Fruit fly (Drosophila melanogaster) whole organism, embryonic: ENCODE results near the gene Polr2D.

Experiments used
- Ada2b ChIP-seq: fragments of 200-800 bp; sonication (Bioruptor generic); IDR thresholded peaks from 2 replicates; pipeline ENCODE4 v1.3.6; 2022; ENCODE audit warnings: missing biosample characterization, missing genetic modification characterization
- Blimp-1 ChIP-seq: fragments of 200-800 bp; sonication (Bioruptor generic); optimal IDR thresholded peaks from 3 replicates; lab custom pipeline; 2018; ENCODE audit warnings: missing biosample characterization, missing genetic modification characterization, mild to moderate bottlenecking, moderate library complexity, missing genetic modification reagents
- CG10462 ChIP-seq: fragments of 200-800 bp; sonication (Bioruptor generic); optimal IDR thresholded peaks from 2 replicates; lab custom pipeline; 2016; ENCODE audit warnings: missing biosample characterization, missing genetic modification characterization
- CG11093 ChIP-seq: fragments of 200-800 bp; sonication (Bioruptor generic); IDR thresholded peaks from 3 replicates; pipeline ENCODE4 v1.3.6; 2022; ENCODE audit warnings: missing biosample characterization, missing genetic modification characterization
- CG13296 ChIP-seq: fragments of 200-800 bp; sonication (Bioruptor generic); optimal IDR thresholded peaks from 3 replicates; lab custom pipeline; 2018; ENCODE audit warnings: missing biosample characterization, mild to moderate bottlenecking, missing genetic modification characterization
- CG14014 ChIP-seq: fragments of 200-800 bp; sonication (Bioruptor generic); IDR thresholded peaks from 2 replicates; pipeline ENCODE4 v1.3.6; 2022; ENCODE audit warnings: missing biosample characterization, missing genetic modification characterization
- CG15073 ChIP-seq: fragments of 200-800 bp; sonication (Bioruptor generic); optimal IDR thresholded peaks from 2 replicates; lab custom pipeline; 2016; ENCODE audit warnings: missing biosample characterization, missing genetic modification characterization
- CG1602 ChIP-seq: fragments of 200-800 bp; sonication (Bioruptor generic); optimal IDR thresholded peaks from 3 replicates; lab custom pipeline; 2016; ENCODE audit warnings: missing biosample characterization, missing genetic modification characterization
- CG2116 ChIP-seq: fragments of 200-800 bp; sonication (Bioruptor generic); optimal IDR thresholded peaks from 3 replicates; lab custom pipeline; 2018; ENCODE audit warnings: missing biosample characterization, mild to moderate bottlenecking, missing genetic modification characterization
- CG2678 ChIP-seq: fragments of 200-800 bp; sonication (Bioruptor generic); optimal IDR thresholded peaks from 3 replicates; lab custom pipeline; 2019; ENCODE audit warnings: missing biosample characterization, mild to moderate bottlenecking, missing genetic modification characterization, moderate library complexity
- CG30403 ChIP-seq: fragments of 200-800 bp; sonication (Bioruptor generic); optimal IDR thresholded peaks from 3 replicates; lab custom pipeline; 2016; ENCODE audit warnings: missing biosample characterization, missing genetic modification characterization
- CG3065 ChIP-seq: fragments of 200-800 bp; sonication (Bioruptor generic); optimal IDR thresholded peaks from 2 replicates; lab custom pipeline; 2016; ENCODE audit warnings: missing biosample characterization, missing genetic modification characterization
- CG5953 ChIP-seq: fragments of 200-800 bp; sonication (Bioruptor generic); IDR thresholded peaks from 2 replicates; pipeline ENCODE4 v1.3.6; 2022; ENCODE audit warnings: missing biosample characterization, missing genetic modification characterization
- CG6765 ChIP-seq: fragments of 200-800 bp; sonication (Bioruptor generic); optimal IDR thresholded peaks from 3 replicates; lab custom pipeline; 2017; ENCODE audit warnings: missing biosample characterization, mild to moderate bottlenecking, missing genetic modification characterization
- CG8359 ChIP-seq: fragments of 200-800 bp; sonication (Bioruptor generic); optimal IDR thresholded peaks from 2 replicates; lab custom pipeline; 2017; ENCODE audit warnings: missing biosample characterization, mild to moderate bottlenecking, missing genetic modification characterization, borderline replicate concordance
- Camta ChIP-seq: fragments of 200-800 bp; sonication (Bioruptor generic); optimal IDR thresholded peaks from 2 replicates; lab custom pipeline; 2016; ENCODE audit warnings: missing biosample characterization, missing genetic modification characterization
- E2f2 ChIP-seq: fragments of 200-800 bp; sonication (Bioruptor generic); IDR thresholded peaks from 2 replicates; pipeline ENCODE4 v1.3.6; 2022; ENCODE audit warnings: missing biosample characterization, missing genetic modification characterization
- Ets65A ChIP-seq: fragments of 200-800 bp; sonication (Bioruptor generic); peaks from one replicate; lab custom pipeline; 2016; ENCODE audit warnings: missing biosample characterization, missing genetic modification characterization
- Fer2 ChIP-seq: fragments of 200-800 bp; sonication (Bioruptor generic); optimal IDR thresholded peaks from 2 replicates; lab custom pipeline; 2018; ENCODE audit warnings: missing biosample characterization, mild to moderate bottlenecking, missing genetic modification characterization, moderate library complexity
- HmgZ ChIP-seq: fragments of 200-800 bp; sonication (Bioruptor generic); optimal IDR thresholded peaks from 2 replicates; lab custom pipeline; 2018; ENCODE audit warnings: missing biosample characterization, mild to moderate bottlenecking, missing genetic modification characterization
- Lhr ChIP-seq: fragments of 200-800 bp; sonication (Bioruptor generic); optimal IDR thresholded peaks from 3 replicates; lab custom pipeline; 2017; ENCODE audit warnings: mild to moderate bottlenecking, missing biosample characterization, missing genetic modification reagents, missing genetic modification characterization
- MBD-R2 ChIP-seq: fragments of 200-800 bp; sonication (Bioruptor generic); IDR thresholded peaks from 2 replicates; pipeline ENCODE4 v1.3.6; 2022; ENCODE audit warnings: missing biosample characterization, missing genetic modification characterization
- NfI ChIP-seq: fragments of 200-800 bp; sonication (Bioruptor generic); optimal IDR thresholded peaks from 3 replicates; lab custom pipeline; 2018; ENCODE audit warnings: missing biosample characterization, mild to moderate bottlenecking, missing genetic modification characterization, moderate library complexity
- Optix ChIP-seq: fragments of 200-800 bp; sonication (Bioruptor generic); IDR thresholded peaks from 3 replicates; pipeline ENCODE4 v1.3.6; 2022; ENCODE audit warnings: missing biosample characterization, missing genetic modification characterization
- PHDP ChIP-seq: fragments of 200-800 bp; sonication (Bioruptor generic); optimal IDR thresholded peaks from 3 replicates; lab custom pipeline; 2018; ENCODE audit warnings: missing biosample characterization, mild to moderate bottlenecking, missing genetic modification characterization, moderate library complexity
- Sox100B ChIP-seq: fragments of 200-800 bp; sonication (Bioruptor generic); optimal IDR thresholded peaks from 3 replicates; lab custom pipeline; 2018; ENCODE audit warnings: missing biosample characterization, mild to moderate bottlenecking, missing genetic modification characterization
- Sry-β ChIP-seq: fragments of 200-800 bp; sonication (Bioruptor generic); optimal IDR thresholded peaks from 2 replicates; lab custom pipeline; 2018; ENCODE audit warnings: missing biosample characterization, mild to moderate bottlenecking, missing genetic modification characterization, moderate library complexity
- Tbp ChIP-seq: fragments of >200 bp; optimal IDR thresholded peaks from 2 replicates; lab custom pipeline; 2018; ENCODE audit warnings: missing biosample characterization, missing genetic modification characterization
- Xbp1 ChIP-seq: fragments of 200-800 bp; sonication (Bioruptor generic); optimal IDR thresholded peaks from 3 replicates; lab custom pipeline; 2016; ENCODE audit warnings: missing biosample characterization, mild to moderate bottlenecking, missing genetic modification characterization
- ato ChIP-seq: fragments of 200-800 bp; sonication (Bioruptor generic); IDR thresholded peaks from 2 replicates; pipeline ENCODE4 v1.3.6; 2022; ENCODE audit warnings: missing biosample characterization, missing genetic modification characterization; ENCODE audit not compliant: partially characterized antibody
- chinmo ChIP-seq: fragments of 200-800 bp; sonication (Bioruptor generic); IDR thresholded peaks from 4 replicates; pipeline ENCODE4 v1.3.6; 2022; ENCODE audit warnings: missing biosample characterization, missing genetic modification characterization; ENCODE audit not compliant: partially characterized antibody
- da ChIP-seq: fragments of 200-800 bp; sonication (Bioruptor generic); optimal IDR thresholded peaks from 2 replicates; lab custom pipeline; 2016; ENCODE audit warnings: missing biosample characterization, missing genetic modification characterization
- dimm ChIP-seq: fragments of 200-800 bp; sonication (Bioruptor generic); IDR thresholded peaks from 2 replicates; pipeline ENCODE4 v1.3.6; 2022; ENCODE audit warnings: missing biosample characterization, missing genetic modification characterization
- dmrt11E ChIP-seq: fragments of 200-800 bp; sonication (Bioruptor generic); optimal IDR thresholded peaks from 3 replicates; lab custom pipeline; 2018; ENCODE audit warnings: missing biosample characterization, mild to moderate bottlenecking, missing genetic modification characterization, moderate library complexity
- fd64A ChIP-seq: fragments of 200-800 bp; sonication (Bioruptor generic); optimal IDR thresholded peaks from 3 replicates; lab custom pipeline; 2018; ENCODE audit warnings: missing biosample characterization, mild to moderate bottlenecking, missing genetic modification characterization
- gro ChIP-seq: fragments of 200-800 bp; sonication (Bioruptor generic); optimal IDR thresholded peaks from 2 replicates; lab custom pipeline; 2016; ENCODE audit warnings: missing biosample characterization, missing genetic modification characterization
- ham ChIP-seq: fragments of 200-800 bp; sonication (Bioruptor generic); IDR thresholded peaks from 2 replicates; pipeline ENCODE4 v1.3.6; 2022; ENCODE audit warnings: missing biosample characterization, missing genetic modification characterization
- org-1 ChIP-seq: fragments of 200-800 bp; sonication (Bioruptor generic); optimal IDR thresholded peaks from 2 replicates; lab custom pipeline; 2017; ENCODE audit warnings: missing biosample characterization, missing genetic modification characterization
- pfk ChIP-seq: fragments of 200-800 bp; sonication (Bioruptor generic); optimal IDR thresholded peaks from 2 replicates; lab custom pipeline; 2018; ENCODE audit warnings: missing biosample characterization, mild to moderate bottlenecking, missing genetic modification characterization, moderate library complexity
- pros ChIP-seq: fragments of 200-800 bp; sonication (Bioruptor generic); optimal IDR thresholded peaks from 3 replicates; lab custom pipeline; 2019; ENCODE audit warnings: missing biosample characterization, mild to moderate bottlenecking, missing genetic modification characterization, moderate library complexity
- pzg ChIP-seq: fragments of 200-800 bp; sonication (Bioruptor generic); optimal IDR thresholded peaks from 3 replicates; lab custom pipeline; 2018; ENCODE audit warnings: missing biosample characterization, mild to moderate bottlenecking, missing genetic modification characterization, moderate library complexity
- ranshi ChIP-seq: fragments of 200-800 bp; sonication (Bioruptor generic); IDR thresholded peaks from 2 replicates; pipeline ENCODE4 v1.3.6; 2022; ENCODE audit warnings: missing biosample characterization, missing genetic modification characterization
- ro ChIP-seq: fragments of 200-800 bp; sonication (Bioruptor generic); IDR thresholded peaks from 2 replicates; pipeline ENCODE4 v1.3.6; 2022; ENCODE audit warnings: missing biosample characterization, missing genetic modification characterization
- sc ChIP-seq, 3 experiments: fragments of >200 bp in 2 of 3; fragments of 200-800 bp in 1 of 3; sonication (Bioruptor generic) in 1 of 3; optimal IDR thresholded peaks; 2 replicates in 2 of 3; 3 replicates in 1 of 3; lab custom pipeline; 2017; ENCODE audit warnings: mild to moderate bottlenecking in 1 of 3, missing biosample characterization in 1 of 3, missing genetic modification characterization in 1 of 3, missing genetic modification reagents in 1 of 3
- sd ChIP-seq: fragments of 200-800 bp; sonication (Bioruptor generic); optimal IDR thresholded peaks from 3 replicates; lab custom pipeline; 2018; ENCODE audit warnings: missing biosample characterization, mild to moderate bottlenecking, missing genetic modification characterization, moderate library complexity
- sim ChIP-seq: fragments of 200-800 bp; sonication (Bioruptor generic); IDR thresholded peaks from 2 replicates; pipeline ENCODE4 v1.3.6; 2022; ENCODE audit warnings: missing biosample characterization, missing genetic modification characterization
- sima ChIP-seq: fragments of 200-800 bp; sonication (Bioruptor generic); optimal IDR thresholded peaks from 2 replicates; lab custom pipeline; 2016; ENCODE audit warnings: missing biosample characterization, missing genetic modification characterization
- sr ChIP-seq: fragments of 200-800 bp; sonication (Bioruptor generic); IDR thresholded peaks from 3 replicates; pipeline ENCODE4 v1.3.6; 2022; ENCODE audit warnings: missing biosample characterization, missing genetic modification characterization
- trh ChIP-seq: fragments of 200-800 bp; sonication (Bioruptor generic); optimal IDR thresholded peaks from 2 replicates; lab custom pipeline; 2016; ENCODE audit warnings: missing biosample characterization, missing genetic modification characterization

Polr2D gene

DNA sequence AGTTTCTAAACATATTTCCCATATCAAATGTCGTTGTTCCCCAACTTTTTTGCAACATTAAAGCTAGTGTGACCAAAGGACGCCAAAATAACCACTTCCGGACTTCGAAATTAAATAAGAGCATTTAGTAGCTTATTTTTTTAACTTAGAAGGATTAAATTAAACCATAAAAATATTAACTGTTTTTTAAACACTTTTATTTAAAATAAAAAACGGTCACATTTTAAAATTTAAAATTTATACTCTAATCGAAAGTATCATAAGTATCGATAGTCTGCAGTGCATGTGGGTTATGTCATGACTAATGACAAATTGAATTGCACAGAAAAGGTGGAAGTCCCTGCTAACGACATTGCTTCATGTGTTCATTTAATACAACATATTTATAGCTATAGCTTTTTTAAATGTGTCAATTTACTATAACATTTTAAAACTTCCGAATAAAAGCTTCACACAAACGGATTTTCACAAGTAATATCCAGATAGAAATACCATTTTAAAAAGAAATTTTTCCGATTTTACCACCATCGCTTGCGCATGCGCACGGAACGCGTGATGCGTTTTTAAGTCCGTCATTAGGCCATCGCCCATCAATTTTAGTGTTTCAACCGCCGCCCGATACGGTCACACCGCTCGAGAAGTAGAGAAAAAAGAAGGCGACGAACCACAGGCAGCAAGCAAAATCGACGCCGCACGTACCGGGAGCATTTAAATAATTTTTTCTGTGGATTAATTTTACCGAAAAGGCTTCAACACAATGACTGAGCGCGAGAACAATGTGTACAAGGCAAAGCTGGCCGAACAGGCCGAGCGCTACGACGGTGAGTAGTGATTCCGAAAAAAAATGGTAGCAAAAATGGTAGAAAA lies 13.0 kb downstream of the Polr2D start, which contains the start of the genes CG7156 and 14-3-3epsilon (continued):
- peak; percentile 50; the same call in 1 of the 2 replicates for TF ChIP-seq ranshi (GFP tag; lab: Robert Waterston, UW)
- no peak for TF ChIP-seq Sox100B (GFP tag; lab: Kevin White, UChicago)
- TF ChIP-seq Ets65A (GFP tag; lab: Kevin White, UChicago), result peak; percentile 81
- TF ChIP-seq ato (GFP tag; lab: Robert Waterston, UW), result no peak; the same call in 1 of the 2 replicates
- peak; percentile 11 for TF ChIP-seq CG10462 (GFP tag; lab: Kevin White, UChicago)
- no peak for TF ChIP-seq Ada2b (GFP tag; lab: Robert Waterston, UW)
- no peak for TF ChIP-seq CG6765 (GFP tag; lab: Kevin White, UChicago)
- TF ChIP-seq fd64A (GFP tag; lab: Kevin White, UChicago), result no peak
- no peak for TF ChIP-seq gro (GFP tag; lab: Kevin White, UChicago)
- no peak for TF ChIP-seq CG3065 (GFP tag; lab: Kevin White, UChicago)
- no peak for TF ChIP-seq Optix (GFP tag; lab: Robert Waterston, UW)
- peak; percentile 18 for TF ChIP-seq HmgZ (tag; lab: Kevin White, UChicago)
- peak; percentile 57; the same call in 1 of the 2 replicates for TF ChIP-seq MBD-R2 (GFP tag; lab: Robert Waterston, UW)
- no peak for TF ChIP-seq ham (GFP tag; lab: Robert Waterston, UW)
- TF ChIP-seq CG8359 (GFP tag; lab: Kevin White, UChicago), result no peak
- TF ChIP-seq CG1602 (GFP tag; lab: Kevin White, UChicago), result peak; percentile 30
- no peak for TF ChIP-seq org-1 (GFP tag; lab: Kevin White, UChicago)
- peak; percentile 75 for TF ChIP-seq PHDP (tag; lab: Kevin White, UChicago)
- TF ChIP-seq ro (GFP tag; lab: Robert Waterston, UW), result no peak
- TF ChIP-seq E2f2, result peak; percentile 48
- no peak for TF ChIP-seq dimm (GFP tag; lab: Robert Waterston, UW)
- TF ChIP-seq pzg (GFP tag; lab: Kevin White, UChicago), result peak; percentile 70
- no peak for TF ChIP-seq Sry-β (GFP tag; lab: Kevin White, UChicago)
- TF ChIP-seq CG11093 (GFP tag; lab: Robert Waterston, UW), result no peak
- peak; percentile 25 for TF ChIP-seq Camta (GFP tag; lab: Kevin White, UChicago)
- TF ChIP-seq CG2678 (tag; lab: Kevin White, UChicago), result no peak
- TF ChIP-seq pros (GFP tag; lab: Kevin White, UChicago), result no peak
- TF ChIP-seq Tbp, result no peak
- TF ChIP-seq sc (optimal IDR thresholded peaks at IDR 0.05; lab: Kevin White, UChicago), result no peak
- TF ChIP-seq sc (GFP tag; optimal IDR thresholded peaks at IDR 0.05; lab: Kevin White, UChicago), result no peak
- 0 out of 2 replicates have a peak, but pooled peaks have one; percentile 23 for TF ChIP-seq sim
- TF ChIP-seq chinmo (GFP tag; lab: Robert Waterston, UW), result no peak
- TF ChIP-seq CG13296 (GFP tag; lab: Kevin White, UChicago), result peak; percentile 39
- TF ChIP-seq Xbp1, result peak; percentile 73
- no peak for TF ChIP-seq sd (tag; lab: Kevin White, UChicago)
- peak; percentile 92 for TF ChIP-seq Lhr (GFP tag; lab: Kevin White, UChicago)
- TF ChIP-seq Fer2 (tag; lab: Kevin White, UChicago), result no peak
- TF ChIP-seq pfk, result peak; percentile 7
- no peak for TF ChIP-seq sr
- no peak for TF ChIP-seq Blimp-1 (GFP tag; lab: Kevin White, UChicago)
- peak; percentile 68 for TF ChIP-seq dmrt11E (tag; lab: Kevin White, UChicago)
- TF ChIP-seq CG30403 (GFP tag; lab: Kevin White, UChicago), result peak; percentile 67
- TF ChIP-seq trh (GFP tag; lab: Kevin White, UChicago), result no peak
- TF ChIP-seq CG14014 (GFP tag; lab: Robert Waterston, UW), result no peak
- no peak for TF ChIP-seq CG15073 (GFP tag; lab: Kevin White, UChicago)
- TF ChIP-seq da (GFP tag; lab: Kevin White, UChicago), result no peak
- TF ChIP-seq CG2116 (GFP tag; lab: Kevin White, UChicago), result peak; percentile 88
- no peak for TF ChIP-seq sima
- peak; percentile 47 for TF ChIP-seq NfI (GFP tag; lab: Kevin White, UChicago)
- TF ChIP-seq CG5953 (GFP tag; lab: Robert Waterston, UW), result no peak
